Worm (Caenorhabditis elegans) whole organism, L1 larva: ENCODE data around the gene F53C3.8.

Experiments used
- C04F5.9 ChIP-seq: sonication (generic microtip); optimal IDR thresholded peaks from 2 replicates; lab custom pipeline; 2016; ENCODE audit warnings: missing genetic modification characterization, missing compliant biosample characterization
- aly-2 ChIP-seq: fragments of 150-350 bp; optimal IDR thresholded peaks from 2 replicates; lab custom pipeline; 2014; ENCODE audit warnings: missing biosample characterization, missing genetic modification characterization
- ama-1 ChIP-seq: fragments of 150-350 bp; optimal IDR thresholded peaks from 2 replicates; lab custom pipeline; 2014
- blmp-1 ChIP-seq: fragments of 150-350 bp; optimal IDR thresholded peaks from 2 replicates; lab custom pipeline; 2014; ENCODE audit warnings: missing biosample characterization, missing genetic modification characterization
- ceh-63 ChIP-seq: fragments of 200-800 bp; sonication (Bioruptor generic); optimal IDR thresholded peaks from 2 replicates; lab custom pipeline; 2018; ENCODE audit warnings: mild to moderate bottlenecking, missing genetic modification characterization, missing compliant biosample characterization
- ceh-82 ChIP-seq, 3 experiments: fragments of 150-350 bp in 1 of 3; sonication (generic microtip) in 2 of 3; optimal IDR thresholded peaks; 2 replicates each; lab custom pipeline; 2014 to 2017; ENCODE audit warnings: missing biosample characterization in 3 of 3, missing genetic modification characterization in 3 of 3
- ces-1 ChIP-seq: fragments of 150-350 bp; optimal IDR thresholded peaks from 2 replicates; lab custom pipeline; 2014; ENCODE audit warnings: missing biosample characterization, missing genetic modification reagents, missing genetic modification characterization
- dsc-1 ChIP-seq: sonication (generic microtip); optimal IDR thresholded peaks from 2 replicates; lab custom pipeline; 2016; ENCODE audit warnings: mild to moderate bottlenecking, missing genetic modification characterization, missing compliant biosample characterization
- ets-5 ChIP-seq: fragments of 200-800 bp; sonication (Bioruptor generic); IDR thresholded peaks from 2 replicates; pipeline ENCODE4 v1.3.6; 2022; ENCODE audit warnings: missing genetic modification characterization, missing compliant biosample characterization
- fkh-4 ChIP-seq: sonication (generic microtip); optimal IDR thresholded peaks from 2 replicates; lab custom pipeline; 2016; ENCODE audit warnings: missing compliant biosample characterization, missing genetic modification characterization, borderline replicate concordance
- fos-1 ChIP-seq: fragments of 150-350 bp; optimal IDR thresholded peaks from 2 replicates; lab custom pipeline; 2014; ENCODE audit warnings: missing biosample characterization, missing genetic modification characterization
- grh-1 ChIP-seq: fragments of 200-800 bp; sonication (Bioruptor generic); IDR thresholded peaks from 2 replicates; pipeline ENCODE4 v1.3.6; 2022; ENCODE audit warnings: missing genetic modification reagents, missing genetic modification characterization, missing compliant biosample characterization
- hlh-17 ChIP-seq: fragments of 200-800 bp; sonication (Bioruptor generic); optimal IDR thresholded peaks from 2 replicates; lab custom pipeline; 2018; ENCODE audit warnings: missing genetic modification characterization, mild to moderate bottlenecking, missing compliant biosample characterization, moderate library complexity, borderline replicate concordance
- hlh-4 ChIP-seq: sonication (generic microtip); optimal IDR thresholded peaks from 2 replicates; lab custom pipeline; 2016; ENCODE audit warnings: mild to moderate bottlenecking, missing genetic modification characterization, missing compliant biosample characterization
- hpl-2 ChIP-seq: fragments of 150-350 bp; optimal IDR thresholded peaks from 2 replicates; lab custom pipeline; 2014; ENCODE audit warnings: missing biosample characterization, missing genetic modification reagents, missing genetic modification characterization
- lin-13 ChIP-seq: fragments of 150-350 bp; optimal IDR thresholded peaks from 2 replicates; lab custom pipeline; 2014; ENCODE audit warnings: missing biosample characterization, missing genetic modification reagents, missing genetic modification characterization
- lin-15B ChIP-seq: fragments of 150-350 bp; sonication (generic microtip); optimal IDR thresholded peaks from 3 replicates; lab custom pipeline; 2014; ENCODE audit warnings: missing biosample characterization, missing genetic modification characterization
- lin-39 ChIP-seq: fragments of 150-350 bp; optimal IDR thresholded peaks from 2 replicates; lab custom pipeline; 2014; ENCODE audit warnings: missing biosample characterization, missing genetic modification reagents, missing genetic modification characterization
- lsy-2 ChIP-seq, 2 experiments: fragments of 150-350 bp; optimal IDR thresholded peaks; 2 replicates each; lab custom pipeline; 2014; ENCODE audit warnings: missing biosample characterization in 2 of 2, missing genetic modification characterization in 2 of 2
- nhr-11 ChIP-seq: fragments of 150-350 bp; optimal IDR thresholded peaks from 2 replicates; lab custom pipeline; 2014; ENCODE audit warnings: missing biosample characterization, missing genetic modification characterization
- nhr-20 ChIP-seq: sonication (generic microtip); optimal IDR thresholded peaks from 2 replicates; lab custom pipeline; 2016; ENCODE audit warnings: mild to moderate bottlenecking, missing genetic modification characterization, missing compliant biosample characterization
- nhr-28 ChIP-seq: fragments of 150-350 bp; optimal IDR thresholded peaks from 2 replicates; lab custom pipeline; 2014; ENCODE audit warnings: missing biosample characterization, missing genetic modification characterization
- nhr-47 ChIP-seq: sonication (generic microtip); optimal IDR thresholded peaks from 2 replicates; lab custom pipeline; 2016; ENCODE audit warnings: mild to moderate bottlenecking, missing genetic modification characterization, moderate library complexity, missing compliant biosample characterization
- nhr-76 ChIP-seq: sonication (generic microtip); optimal IDR thresholded peaks from 2 replicates; lab custom pipeline; 2017; ENCODE audit warnings: missing biosample characterization, missing genetic modification characterization
- nhr-77 ChIP-seq: fragments of 150-350 bp; optimal IDR thresholded peaks from 2 replicates; lab custom pipeline; 2014; ENCODE audit warnings: missing biosample characterization, missing genetic modification characterization
- nhr-85 ChIP-seq: sonication (generic microtip); peaks from one replicate; lab custom pipeline; 2016; ENCODE audit warnings: missing genetic modification characterization, inconsistent platforms, missing compliant biosample characterization
- pag-3 ChIP-seq: sonication (generic microtip); optimal IDR thresholded peaks from 2 replicates; lab custom pipeline; 2017; ENCODE audit warnings: missing genetic modification characterization, mild to moderate bottlenecking, missing compliant biosample characterization, antibody characterized with exemption, borderline replicate concordance; ENCODE audit not compliant: insufficient read depth
- pqm-1 ChIP-seq: sonication (generic microtip); optimal IDR thresholded peaks from 3 replicates; lab custom pipeline; 2017; ENCODE audit warnings: missing biosample characterization, missing genetic modification characterization
- skn-1 ChIP-seq: fragments of 150-350 bp; optimal IDR thresholded peaks from 2 replicates; lab custom pipeline; 2014; ENCODE audit warnings: missing biosample characterization, missing genetic modification characterization
- snpc-4 ChIP-seq: fragments of 150-350 bp; optimal IDR thresholded peaks from 2 replicates; lab custom pipeline; 2014; ENCODE audit warnings: missing biosample characterization, missing genetic modification characterization
- snu-23 ChIP-seq: sonication (generic microtip); optimal IDR thresholded peaks from 2 replicates; lab custom pipeline; 2016; ENCODE audit warnings: missing genetic modification characterization, missing compliant biosample characterization
- sox-4 ChIP-seq: sonication (generic microtip); optimal IDR thresholded peaks from 2 replicates; lab custom pipeline; 2016; ENCODE audit warnings: missing genetic modification characterization, missing compliant biosample characterization
- sptf-1 ChIP-seq: fragments of 150-350 bp; optimal IDR thresholded peaks from 2 replicates; lab custom pipeline; 2014; ENCODE audit warnings: missing biosample characterization, missing genetic modification characterization
- sup-37 ChIP-seq: fragments of 200-800 bp; sonication (Bioruptor generic); optimal IDR thresholded peaks from 2 replicates; lab custom pipeline; 2018; ENCODE audit warnings: mild to moderate bottlenecking, missing genetic modification characterization, missing compliant biosample characterization
- tlp-1 ChIP-seq: fragments of 150-350 bp; optimal IDR thresholded peaks from 2 replicates; lab custom pipeline; 2014; ENCODE audit warnings: missing biosample characterization, missing genetic modification characterization
- unc-86 ChIP-seq: sonication (generic microtip); optimal IDR thresholded peaks from 2 replicates; lab custom pipeline; 2016; ENCODE audit warnings: missing genetic modification characterization, missing compliant biosample characterization
- unc-98 ChIP-seq: fragments of 200-800 bp; sonication (Bioruptor generic); IDR thresholded peaks from 2 replicates; pipeline ENCODE4 v1.3.6; 2022; ENCODE audit warnings: missing genetic modification characterization, missing compliant biosample characterization
- xbp-1 ChIP-seq: sonication (generic microtip); optimal IDR thresholded peaks from 2 replicates; lab custom pipeline; 2016; ENCODE audit warnings: missing genetic modification characterization, missing compliant biosample characterization
- zag-1 ChIP-seq: fragments of 150-350 bp; optimal IDR thresholded peaks from 2 replicates; lab custom pipeline; 2014; ENCODE audit warnings: missing biosample characterization, missing genetic modification characterization
- zip-4 ChIP-seq: fragments of 200-800 bp; sonication (Bioruptor generic); optimal IDR thresholded peaks from 2 replicates; lab custom pipeline; 2018; ENCODE audit warnings: mild to moderate bottlenecking, missing genetic modification characterization, moderate library complexity, missing compliant biosample characterization
- ztf-11 ChIP-seq, 2 experiments: sonication (generic microtip); optimal IDR thresholded peaks; 2 replicates each; lab custom pipeline; 2016 to 2017; ENCODE audit warnings: missing genetic modification characterization in 2 of 2, missing biosample characterization in 1 of 2, missing compliant biosample characterization in 1 of 2

F53C3.8 gene

DNA sequence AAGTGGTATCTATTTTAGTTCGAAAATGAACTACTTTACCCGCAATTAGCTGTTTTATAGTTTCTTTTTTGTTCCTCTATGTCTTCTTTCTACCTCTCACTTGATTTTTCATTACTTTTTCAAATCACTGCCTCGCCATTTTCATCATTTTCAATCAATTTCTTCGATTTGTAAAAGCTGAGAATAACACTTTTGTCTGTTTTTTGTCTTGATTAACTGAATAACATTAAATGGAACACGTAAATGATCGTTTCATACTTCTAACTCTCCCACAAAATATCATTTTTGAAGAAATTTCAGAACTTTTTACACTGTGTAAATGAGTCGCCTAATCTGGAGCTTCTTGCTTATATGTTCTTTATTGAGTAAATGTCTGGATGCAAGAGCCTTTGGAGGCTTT is 9.9 kb downstream of the F53C3.8 start, which contains the start of gene F53C3.4:
Gene F53C3.4, plus strand, starts transcription at position 301 of the 400 bp plus-strand sequence.
- no peak for TF ChIP-seq snu-23 (GFP tag; lab: Kevin White, UChicago)
- TF ChIP-seq nhr-77 (tag; lab: Kevin White, UChicago): no peak
- no peak for TF ChIP-seq pqm-1
- TF ChIP-seq dsc-1: no peak
- TF ChIP-seq nhr-76 (tag; lab: Kevin White, UChicago): no peak
- TF ChIP-seq grh-1 (GFP tag; lab: Robert Waterston, UW): no peak
- no peak for TF ChIP-seq ztf-11 (tag; optimal IDR thresholded peaks at IDR 0.05; lab: Kevin White, UChicago)

DNA sequence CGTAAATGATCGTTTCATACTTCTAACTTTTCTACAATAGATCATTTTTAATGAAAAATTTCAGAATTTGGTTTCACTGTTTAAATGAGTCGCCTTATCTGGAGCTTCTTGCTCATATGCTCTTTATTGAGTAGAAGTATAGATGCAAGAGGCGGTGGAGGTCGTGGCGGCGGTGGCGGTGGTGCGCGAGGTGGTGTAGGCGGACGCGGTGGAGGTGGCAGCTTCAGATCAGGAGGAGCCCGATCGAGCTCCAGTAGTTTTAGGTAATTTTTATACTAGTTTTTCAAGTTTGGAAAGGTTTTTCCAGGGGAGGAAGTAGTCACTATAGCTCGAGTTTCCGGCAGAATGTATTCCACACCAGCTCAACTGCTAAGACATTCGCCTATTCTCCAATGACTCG is 11.6 kb downstream of the F53C3.8 start, which contains the start of gene F53C3.3:
Gene F53C3.3, plus strand, starts transcription at position 59 of the 400 bp plus-strand sequence.
- TF ChIP-seq lin-13 (GFP tag; lab: Kevin White, UChicago): no peak
- no peak for TF ChIP-seq sup-37 (GFP tag; lab: Kevin White, UChicago)
- no peak for TF ChIP-seq zip-4 (GFP tag; lab: Kevin White, UChicago)
- no peak for TF ChIP-seq fkh-4
- TF ChIP-seq fos-1 (tag; lab: Kevin White, UChicago): no peak
- TF ChIP-seq hlh-4 (tag; lab: Kevin White, UChicago): no peak
- no peak for TF ChIP-seq C04F5.9
- no peak for TF ChIP-seq zag-1 (tag; lab: Kevin White, UChicago)

DNA sequence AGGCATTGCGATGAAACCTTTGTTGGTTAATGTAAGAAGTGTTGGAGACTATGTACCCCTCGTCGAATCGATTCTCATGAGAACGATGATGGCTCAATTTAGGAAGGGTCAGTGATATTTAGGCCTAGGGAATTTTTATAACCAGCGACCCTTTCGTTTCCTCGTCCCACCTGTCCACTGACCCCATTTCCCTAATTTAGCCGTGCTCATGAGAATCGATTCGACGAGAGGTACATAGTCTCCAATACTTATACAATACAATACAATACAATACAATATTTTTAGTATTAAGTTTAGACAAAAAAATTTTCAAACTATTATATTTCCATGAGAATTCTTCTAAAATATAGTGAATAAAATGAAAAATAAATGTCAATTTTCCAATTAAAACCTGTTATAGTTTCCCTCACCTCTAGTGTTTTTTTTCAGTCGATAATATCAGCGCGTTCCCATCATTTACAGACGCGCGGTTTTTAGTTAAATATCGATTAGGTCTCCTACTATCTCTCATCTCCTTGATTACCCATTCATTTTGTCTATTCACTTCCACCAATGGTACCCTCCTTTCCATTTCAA is 15.5 kb downstream of the F53C3.8 start, which contains the start of the genes F53C3.11 and fbxb-103:
Gene F53C3.11, minus strand, starts transcription at position 101 of the 576 bp plus-strand sequence.
Gene fbxb-103, plus strand, starts transcription at position 526 of the 576 bp plus-strand sequence.
- no peak for TF ChIP-seq nhr-76 (tag; lab: Kevin White, UChicago)
- no peak for TF ChIP-seq pqm-1
- no peak for TF ChIP-seq snpc-4 (tag; lab: Kevin White, UChicago)
- TF ChIP-seq blmp-1 (tag; lab: Kevin White, UChicago): no peak
- no peak for TF ChIP-seq lin-39 (tag; lab: Kevin White, UChicago)
- no peak for TF ChIP-seq lin-13 (GFP tag; lab: Kevin White, UChicago)
- no peak for TF ChIP-seq C04F5.9
- no peak for TF ChIP-seq xbp-1 (tag; lab: Kevin White, UChicago)
- no peak for TF ChIP-seq ceh-63 (GFP tag; lab: Kevin White, UChicago)
- TF ChIP-seq fkh-4: no peak
- TF ChIP-seq zip-4 (GFP tag; lab: Kevin White, UChicago): no peak

- TF ChIP-seq nhr-47 (no peak), hpl-2 (GFP tag; lab: Kevin White, UChicago) (no peak), unc-98 (GFP tag; lab: Robert Waterston, UW) (no peak), sptf-1 (tag; lab: Kevin White, UChicago) (no peak), pag-3 (tag; lab: Kevin White, UChicago) (no peak), ces-1 (GFP tag; lab: Kevin White, UChicago) (no peak), aly-2 (tag; lab: Kevin White, UChicago) (no peak), fos-1 (tag; lab: Kevin White, UChicago) (no peak), sup-37 (GFP tag; lab: Kevin White, UChicago) (no peak), ceh-63 (GFP tag; lab: Kevin White, UChicago) (no peak), ztf-11 (tag; optimal IDR thresholded peaks at IDR 0.05; lab: Kevin White, UChicago) (no peak), hlh-17 (GFP tag; lab: Kevin White, UChicago) (no peak), sox-4 (tag; lab: Kevin White, UChicago) (no peak), nhr-76 (tag; lab: Kevin White, UChicago) (no peak), nhr-77 (tag; lab: Kevin White, UChicago) (no peak), pqm-1 (no peak), lin-39 (tag; lab: Kevin White, UChicago) (no peak), ceh-82 (tag; optimal IDR thresholded peaks at IDR 0.05; lab: Kevin White, UChicago) (no peak), fkh-4 (no peak), unc-86 (tag; lab: Kevin White, UChicago) (no peak)
These were observed 16.9 kb downstream of the F53C3.8 start for ce11 chrII:3908135-3908534.

ce11 chrII:3909301-3909700 is 18.1 kb downstream of the F53C3.8 start:
- TF ChIP-seq zag-1 (tag; lab: Kevin White, UChicago): no peak
- TF ChIP-seq nhr-11: no peak
- TF ChIP-seq lsy-2 (tag; optimal IDR thresholded peaks at IDR 0.05; lab: Kevin White, UChicago): no peak
- TF ChIP-seq C04F5.9: no peak
- no peak for TF ChIP-seq ets-5
- TF ChIP-seq skn-1 (tag; lab: Kevin White, UChicago): no peak
- TF ChIP-seq nhr-47: no peak
- no peak for TF ChIP-seq lin-39 (tag; lab: Kevin White, UChicago)
- TF ChIP-seq ama-1 (lab: Kevin White, UChicago): no peak
- TF ChIP-seq nhr-85 (tag; lab: Kevin White, UChicago): no peak
- TF ChIP-seq lin-15B (tag; lab: Kevin White, UChicago): no peak
- TF ChIP-seq aly-2 (tag; lab: Kevin White, UChicago): no peak
- no peak for TF ChIP-seq nhr-28
- TF ChIP-seq tlp-1 (tag; lab: Kevin White, UChicago): no peak
- no peak for TF ChIP-seq nhr-20 (tag; lab: Kevin White, UChicago)
